Fruit fly (Drosophila melanogaster): ENCODE measurements around the gene kis.

kis gene

dm6 chr2L:195668-196067, 55.0 kb downstream of the kis start:
- TF ChIP-seq CG32264 (GFP tag; optimal IDR thresholded peaks at IDR 0.05) (no peak), HLH106 (tag; optimal IDR thresholded peaks at IDR 0.05) (no peak), foxo (GFP tag; optimal IDR thresholded peaks at IDR 0.05) (no peak), rgr (GFP tag; optimal IDR thresholded peaks at IDR 0.05) (no peak), sage (GFP tag; optimal IDR thresholded peaks at IDR 0.05) (no peak), dmrt93B (GFP tag; optimal IDR thresholded peaks at IDR 0.05) (no peak), Vsx2 (GFP tag; optimal IDR thresholded peaks at IDR 0.05; ENCODE audit: partially characterized antibody) (no peak), psq (GFP tag; optimal IDR thresholded peaks at IDR 0.05) (no peak), Hr83 (GFP tag; optimal IDR thresholded peaks at IDR 0.05; ENCODE audit: poor library complexity, severe bottlenecking) (no peak), sv (GFP tag; optimal IDR thresholded peaks at IDR 0.05) (no peak), CG9705 (GFP tag; optimal IDR thresholded peaks at IDR 0.05) (no peak), Dfd (GFP tag; optimal IDR thresholded peaks at IDR 0.05) (no peak), Abd-B (GFP tag; optimal IDR thresholded peaks at IDR 0.05) (no peak), pan (optimal IDR thresholded peaks at IDR 0.05) (no peak)

- TF ChIP-seq Hnf4 (GFP tag; optimal IDR thresholded peaks at IDR 0.05) (no peak), OdsH (GFP tag; optimal IDR thresholded peaks at IDR 0.05) (peak; percentile 10), usp (GFP tag; optimal IDR thresholded peaks at IDR 0.05) (no peak), sage (GFP tag; optimal IDR thresholded peaks at IDR 0.05) (peak; percentile 60), GATAd (GFP tag; optimal IDR thresholded peaks at IDR 0.05) (no peak), Sp1 (GFP tag; optimal IDR thresholded peaks at IDR 0.05) (peak; percentile 32), psq (GFP tag; optimal IDR thresholded peaks at IDR 0.05) (peak; percentile 95), Rel (GFP tag; optimal IDR thresholded peaks at IDR 0.05) (peak; percentile 54), Rel (tag; optimal IDR thresholded peaks at IDR 0.05) (no peak), N (GFP tag; optimal IDR thresholded peaks at IDR 0.05) (peak; percentile 19)
These were observed 68.1 kb downstream of the kis start for dm6 chr2L:182360-183144.

dm6 chr2L:181020-181419, 69.6 kb downstream of the kis start:
- no peak for TF ChIP-seq Hnf4 (GFP tag; optimal IDR thresholded peaks at IDR 0.05)
- no peak for TF ChIP-seq foxo (GFP tag; optimal IDR thresholded peaks at IDR 0.05)
- TF ChIP-seq fru (GFP tag; optimal IDR thresholded peaks at IDR 0.05), result peak; percentile 58

dm6 chr2L:179119-179518, 71.5 kb downstream of the kis start:
- TF ChIP-seq Rel (GFP tag; optimal IDR thresholded peaks at IDR 0.05) (no peak), Rel (tag; optimal IDR thresholded peaks at IDR 0.05) (no peak), Sp1 (GFP tag; optimal IDR thresholded peaks at IDR 0.05) (no peak), sage (GFP tag; optimal IDR thresholded peaks at IDR 0.05) (no peak), pan (optimal IDR thresholded peaks at IDR 0.05) (no peak)

- TF ChIP-seq fru (GFP tag; optimal IDR thresholded peaks at IDR 0.05) (no peak), woc (GFP tag; optimal IDR thresholded peaks at IDR 0.05) (no peak), pan (optimal IDR thresholded peaks at IDR 0.05) (no peak), N (GFP tag; optimal IDR thresholded peaks at IDR 0.05) (no peak)
These were observed 74.9 kb downstream of the kis start for dm6 chr2L:175727-176126.

- TF ChIP-seq CG9705 (GFP tag; optimal IDR thresholded peaks at IDR 0.05) (no peak), OdsH (GFP tag; optimal IDR thresholded peaks at IDR 0.05) (peak; percentile 50), Abd-B (GFP tag; optimal IDR thresholded peaks at IDR 0.05) (no peak), CrebA (GFP tag; optimal IDR thresholded peaks at IDR 0.05; ENCODE audit: borderline replicate concordance) (no peak), Rel (GFP tag; optimal IDR thresholded peaks at IDR 0.05) (no peak), Rel (tag; optimal IDR thresholded peaks at IDR 0.05) (no peak), h (GFP tag; optimal IDR thresholded peaks at IDR 0.05) (peak; percentile 41), HLH106 (tag; optimal IDR thresholded peaks at IDR 0.05) (no peak), sage (GFP tag; optimal IDR thresholded peaks at IDR 0.05) (peak; percentile 22), ey (GFP tag; optimal IDR thresholded peaks at IDR 0.05) (peak; percentile 22), sv (GFP tag; optimal IDR thresholded peaks at IDR 0.05) (no peak), dl (GFP tag; optimal IDR thresholded peaks at IDR 0.05; ENCODE audit: insufficient read depth in 1 of 2, partially characterized antibody in 2 of 2) (peak in 1 of 2 experiments; percentile 10), lola (GFP tag; optimal IDR thresholded peaks at IDR 0.05) (no peak), pan (optimal IDR thresholded peaks at IDR 0.05) (peak; percentile 1), fru (GFP tag; optimal IDR thresholded peaks at IDR 0.05) (peak; percentile 56), psq (GFP tag; optimal IDR thresholded peaks at IDR 0.05) (peak; percentile 50), br (GFP tag; optimal IDR thresholded peaks at IDR 0.05) (peak; percentile 6), Dif (GFP tag; optimal IDR thresholded peaks at IDR 0.05; ENCODE audit: partially characterized antibody) (peak; percentile 18), foxo (GFP tag; optimal IDR thresholded peaks at IDR 0.05) (peak in 1 of 2 experiments; percentile 38), Mio (GFP tag; optimal IDR thresholded peaks at IDR 0.05) (no peak), jim (GFP tag; optimal IDR thresholded peaks at IDR 0.05) (peak; percentile 3), Myc (optimal IDR thresholded peaks at IDR 0.05) (no peak), brk (GFP tag; optimal IDR thresholded peaks at IDR 0.05) (peak; percentile 74), Hnf4 (GFP tag; optimal IDR thresholded peaks at IDR 0.05) (peak; percentile 49), usp (GFP tag; optimal IDR thresholded peaks at IDR 0.05) (no peak), rgr (GFP tag; optimal IDR thresholded peaks at IDR 0.05) (peak; percentile 11), Dfd (GFP tag; optimal IDR thresholded peaks at IDR 0.05) (no peak)
These were observed 78.9 kb downstream of the kis start for dm6 chr2L:171499-172250.

Data from whole organism, wandering third instar larva.